Worm (Caenorhabditis elegans): ENCODE data around the gene H39E23.2.

ce11 chrV:14079501-14079900 is 30.6 kb upstream of the H39E23.2 start, which contains the start of gene D1086.6:
- no peak for TF ChIP-seq unc-39 (tag; optimal IDR thresholded peaks at IDR 0.05)
- no peak for TF ChIP-seq ztf-4 (tag; optimal IDR thresholded peaks at IDR 0.05)
